Worm (Caenorhabditis elegans) whole organism, early embryonic: ENCODE measurements around the gene F28A12.10.

Experiments
- B0310.2 ChIP-seq: sonication (generic microtip); optimal IDR thresholded peaks from 2 replicates; lab custom pipeline; 2016; ENCODE audit warnings: mild to moderate bottlenecking, missing genetic modification characterization, missing compliant biosample characterization
- F13C5.2 ChIP-seq: sonication (generic microtip); optimal IDR thresholded peaks from 2 replicates; lab custom pipeline; 2017; ENCODE audit warnings: mild to moderate bottlenecking, missing genetic modification characterization, inconsistent platforms, missing compliant biosample characterization
- ama-1 ChIP-seq: fragments of 150-350 bp; optimal IDR thresholded peaks from 2 replicates; lab custom pipeline; 2014
- ceh-36 ChIP-seq: sonication (generic microtip); optimal IDR thresholded peaks from 2 replicates; lab custom pipeline; 2016; ENCODE audit warnings: missing genetic modification characterization, inconsistent platforms, missing compliant biosample characterization
- ets-7 ChIP-seq: sonication (generic microtip); optimal IDR thresholded peaks from 2 replicates; lab custom pipeline; 2016; ENCODE audit warnings: missing genotype, missing genetic modification characterization, missing compliant biosample characterization
- hmg-4 ChIP-seq: fragments of 200-800 bp; sonication (Bioruptor generic); optimal IDR thresholded peaks from 2 replicates; lab custom pipeline; 2018; ENCODE audit warnings: mild to moderate bottlenecking, missing genetic modification characterization, missing compliant biosample characterization
- tbx-37 ChIP-seq: fragments of 200-800 bp; sonication (Bioruptor generic); conservative IDR thresholded peaks from 2 replicates; pipeline ENCODE4 v1.3.6; 2022; ENCODE audit warnings: missing genetic modification reagents, missing genetic modification characterization, missing compliant biosample characterization

DNA sequence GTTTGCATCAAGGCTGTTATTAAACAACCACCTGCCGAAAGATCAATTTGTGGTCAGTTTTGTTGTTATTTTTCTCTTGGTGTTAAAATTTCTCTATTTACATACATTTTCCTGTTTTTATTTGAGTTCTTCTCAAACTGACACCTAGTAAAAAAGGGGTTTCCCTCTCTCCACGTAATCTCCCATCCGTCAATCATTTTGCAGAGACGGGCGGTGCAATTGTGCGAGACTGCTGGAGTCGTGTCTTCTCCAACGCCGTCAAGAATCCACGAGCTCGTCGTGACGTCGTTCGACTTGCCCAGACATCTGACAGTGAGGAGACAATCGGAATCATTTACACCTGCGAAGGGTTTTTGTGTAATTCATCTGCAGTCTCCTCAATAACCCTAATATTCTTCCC, 11.2 kb downstream of the F28A12.10 start:
- no peak for TF ChIP-seq ama-1 (lab: Kevin White, UChicago)
- TF ChIP-seq F13C5.2 (tag; lab: Kevin White, UChicago) = no peak
- TF ChIP-seq tbx-37 (GFP tag; lab: Robert Waterston, UW) = no peak
- TF ChIP-seq ets-7 (tag; lab: Kevin White, UChicago) = no peak
- no peak for TF ChIP-seq hmg-4 (GFP tag; lab: Kevin White, UChicago)
- no peak for TF ChIP-seq ceh-36 (tag; lab: Kevin White, UChicago)
- no peak for TF ChIP-seq B0310.2 (tag; lab: Kevin White, UChicago)
